Worm (Caenorhabditis elegans): ENCODE measurements around the gene acp-6.

The acp-6 gene

ce11 chrIV:6426089-6426715 lies at the start of gene acp-6:
TSS of gene acp-6 (minus strand) at chrIV:6426139.
- TF ChIP-seq vab-7 (GFP tag; IDR thresholded peaks at IDR 0.05) (no peak), duxl-1 (tag; optimal IDR thresholded peaks at IDR 0.05; ENCODE audit: poor library complexity) (no peak), ceh-32 (tag; optimal IDR thresholded peaks at IDR 0.05; ENCODE audit: poor library complexity) (no peak), F44E2.7 (GFP tag; IDR thresholded peaks at IDR 0.05) (no peak), mxl-3 (GFP tag; optimal IDR thresholded peaks at IDR 0.05) (no peak), hmg-1.1 (GFP tag; IDR thresholded peaks at IDR 0.05) (no peak), tag-97 (GFP tag; IDR thresholded peaks at IDR 0.05) (no peak), ztf-11 (tag; optimal IDR thresholded peaks at IDR 0.05) (no peak)

ce11 chrIV:6474751-6475150 lies 48.8 kb upstream of the acp-6 start:
- TF ChIP-seq dve-1 (tag; optimal IDR thresholded peaks at IDR 0.05; ENCODE audit: insufficient read depth) = peak; percentile 32
- peak; percentile 17 for TF ChIP-seq nhr-11 (tag; optimal IDR thresholded peaks at IDR 0.05)
- peak in 1 of 2 experiments; percentile 12 for TF ChIP-seq daf-16 (GFP tag; optimal IDR thresholded peaks at IDR 0.05)
- TF ChIP-seq daf-16 (tag; optimal IDR thresholded peaks at IDR 0.05) = peak; percentile 86
- no peak for TF ChIP-seq sdz-12 (GFP tag; optimal IDR thresholded peaks at IDR 0.05)
- no peak for TF ChIP-seq ztf-11 (tag; optimal IDR thresholded peaks at IDR 0.05)
- TF ChIP-seq egl-27 (tag; optimal IDR thresholded peaks at IDR 0.05) = no peak
- TF ChIP-seq tag-97 (GFP tag; IDR thresholded peaks at IDR 0.05) = no peak
- no peak for TF ChIP-seq mxl-2 (GFP tag; conservative IDR thresholded peaks at IDR 0.05)
- peak; percentile 9 for TF ChIP-seq hlh-30 (tag; optimal IDR thresholded peaks at IDR 0.05; ENCODE audit: insufficient read depth)
- no peak for TF ChIP-seq php-3 (GFP tag; IDR thresholded peaks at IDR 0.05)
- no peak for TF ChIP-seq ceh-62 (tag; optimal IDR thresholded peaks at IDR 0.05)
- TF ChIP-seq Y75B8A.6 (GFP tag; IDR thresholded peaks at IDR 0.05) = no peak
- peak; percentile 44 for TF ChIP-seq mep-1 (tag; optimal IDR thresholded peaks at IDR 0.05)
- peak; percentile 6 for TF ChIP-seq dpl-1 (GFP tag; optimal IDR thresholded peaks at IDR 0.05)
- TF ChIP-seq rbr-2 (tag; optimal IDR thresholded peaks at IDR 0.05) = peak; percentile 29
- TF ChIP-seq nhr-41 (GFP tag; IDR thresholded peaks at IDR 0.05) = no peak
- peak in 1 of 2 experiments; percentile 64 for TF ChIP-seq lsy-2 (tag; optimal IDR thresholded peaks at IDR 0.05)
- TF ChIP-seq lin-38 (GFP tag; IDR thresholded peaks at IDR 0.05) = no peak
- TF ChIP-seq pha-4 (GFP tag; IDR thresholded peaks at IDR 0.05) = no peak
- no peak for TF ChIP-seq pha-4 (tag; optimal IDR thresholded peaks at IDR 0.05)
- no peak for TF ChIP-seq tra-1 (GFP tag; IDR thresholded peaks at IDR 0.05)

- TF ChIP-seq tra-1 (GFP tag; IDR thresholded peaks at IDR 0.05) = no peak
- TF ChIP-seq unc-62 (GFP tag; optimal IDR thresholded peaks at IDR 0.05 in 1 of 2) = no peak
- no peak for TF ChIP-seq unc-62 (tag; optimal IDR thresholded peaks at IDR 0.05)
- no peak for TF ChIP-seq dmd-8 (GFP tag; IDR thresholded peaks at IDR 0.05)
- no peak for TF ChIP-seq zag-1 (tag; optimal IDR thresholded peaks at IDR 0.05)
- no peak for TF ChIP-seq zfp-3 (GFP tag; conservative IDR thresholded peaks at IDR 0.05)
- no peak for TF ChIP-seq ctbp-1 (GFP tag; IDR thresholded peaks at IDR 0.05)
- TF ChIP-seq saeg-2 (GFP tag; IDR thresholded peaks at IDR 0.05) = no peak
- no peak for TF ChIP-seq lim-7 (GFP tag; IDR thresholded peaks at IDR 0.05)
- TF ChIP-seq hif-1 (tag; optimal IDR thresholded peaks at IDR 0.05) = no peak
- TF ChIP-seq ama-1 (optimal IDR thresholded peaks at IDR 0.05) = no peak
- TF ChIP-seq ceh-82 (tag; optimal IDR thresholded peaks at IDR 0.05) = no peak
- no peak for TF ChIP-seq nhr-111 (GFP tag; optimal IDR thresholded peaks at IDR 0.05)
These were observed 47.2 kb upstream of the acp-6 start, which contains the start of gene Y73B6BL.27 for ce11 chrIV:6473140-6473539. TSS of gene Y73B6BL.27 (minus strand) at chrIV:6473240.
